Fruit fly (Drosophila melanogaster) whole organism, embryonic: Measurements from ENCODE around the gene CG10809.

Experiments used
- CG11085 ChIP-seq: fragments of 200-800 bp; sonication (Bioruptor generic); IDR thresholded peaks from 2 replicates; pipeline ENCODE4 v1.3.6; 2022; ENCODE audit warnings: missing biosample characterization, missing genetic modification characterization
- CG12299 ChIP-seq: fragments of 200-800 bp; sonication (Bioruptor generic); optimal IDR thresholded peaks from 2 replicates; lab custom pipeline; 2018; ENCODE audit warnings: missing biosample characterization, mild to moderate bottlenecking, missing genetic modification characterization
- CG15269 ChIP-seq: fragments of 200-800 bp; sonication (Bioruptor generic); optimal IDR thresholded peaks from 2 replicates; lab custom pipeline; 2018; ENCODE audit warnings: missing biosample characterization, mild to moderate bottlenecking, missing genetic modification characterization, moderate library complexity
- CG16813 ChIP-seq: fragments of 200-800 bp; sonication (Bioruptor generic); IDR thresholded peaks from 3 replicates; pipeline ENCODE4 v1.3.6; 2022; ENCODE audit warnings: missing biosample characterization, missing genetic modification characterization; ENCODE audit not compliant: partially characterized antibody
- CG17186 ChIP-seq: fragments of 200-800 bp; sonication (Bioruptor generic); optimal IDR thresholded peaks from 3 replicates; lab custom pipeline; 2017; ENCODE audit warnings: missing biosample characterization, missing genetic modification reagents, missing genetic modification characterization
- CG17328 ChIP-seq: fragments of 200-800 bp; sonication (Bioruptor generic); IDR thresholded peaks from 2 replicates; pipeline ENCODE4 v1.3.6; 2022; ENCODE audit warnings: missing biosample characterization, missing genetic modification characterization
- CG18619 ChIP-seq: fragments of 200-800 bp; sonication (Bioruptor generic); optimal IDR thresholded peaks from 3 replicates; lab custom pipeline; 2017; ENCODE audit warnings: missing biosample characterization, mild to moderate bottlenecking, missing genetic modification characterization
- CG32767 ChIP-seq: fragments of 200-800 bp; sonication (Bioruptor generic); IDR thresholded peaks from 2 replicates; pipeline ENCODE4 v1.3.6; 2022; ENCODE audit warnings: missing biosample characterization, missing genetic modification characterization
- CG42726 ChIP-seq: fragments of 200-800 bp; sonication (Bioruptor generic); IDR thresholded peaks from 2 replicates; pipeline ENCODE4 v1.3.6; 2022; ENCODE audit warnings: missing biosample characterization, missing genetic modification characterization; ENCODE audit not compliant: partially characterized antibody
- CG7357 ChIP-seq: fragments of 200-800 bp; sonication (Bioruptor generic); IDR thresholded peaks from 3 replicates; pipeline ENCODE4 v1.3.6; 2022; ENCODE audit warnings: missing biosample characterization, missing genetic modification characterization
- CG9932 ChIP-seq: fragments of 200-800 bp; sonication (Bioruptor generic); IDR thresholded peaks from 2 replicates; pipeline ENCODE4 v1.3.6; 2022; ENCODE audit warnings: missing biosample characterization, missing genetic modification characterization
- Dbx ChIP-seq: fragments of 200-800 bp; sonication (Bioruptor generic); IDR thresholded peaks from 3 replicates; pipeline ENCODE4 v1.3.6; 2022; ENCODE audit warnings: missing biosample characterization, missing genetic modification characterization
- Drgx ChIP-seq: fragments of 200-800 bp; sonication (Bioruptor generic); IDR thresholded peaks from 2 replicates; pipeline ENCODE4 v1.3.6; 2022; ENCODE audit warnings: missing biosample characterization, missing genetic modification characterization
- Gsc ChIP-seq: fragments of 200-800 bp; sonication (Bioruptor generic); IDR thresholded peaks from 2 replicates; pipeline ENCODE4 v1.3.6; 2022; ENCODE audit warnings: missing biosample characterization, missing genetic modification characterization
- Gug ChIP-seq: fragments of 200-800 bp; sonication (Bioruptor generic); IDR thresholded peaks from 4 replicates; pipeline ENCODE4 v1.3.6; 2022; ENCODE audit warnings: missing biosample characterization, missing genetic modification characterization
- Hr39 ChIP-seq: fragments of >200 bp; optimal IDR thresholded peaks from 2 replicates; lab custom pipeline; 2017
- Hr78 ChIP-seq, 2 experiments: fragments of 200-800 bp in 1 of 2; fragments of >200 bp in 1 of 2; sonication (Bioruptor generic) in 1 of 2; optimal IDR thresholded peaks; 2 replicates each; lab custom pipeline; 2017 to 2019; ENCODE audit warnings: missing biosample characterization in 2 of 2, missing genetic modification characterization in 2 of 2, mild to moderate bottlenecking in 1 of 2, moderate library complexity in 1 of 2
- Med ChIP-seq: fragments of 200-800 bp; sonication (Bioruptor generic); peaks from one replicate; lab custom pipeline; 2016; ENCODE audit warnings: missing biosample characterization, missing genetic modification characterization, mild to moderate bottlenecking, inconsistent platforms, moderate library complexity
- Mes4 ChIP-seq: fragments of 200-800 bp; sonication (Bioruptor generic); optimal IDR thresholded peaks from 2 replicates; lab custom pipeline; 2016; ENCODE audit warnings: missing biosample characterization, missing genetic modification characterization
- NC2α ChIP-seq: fragments of 200-800 bp; sonication (Bioruptor generic); optimal IDR thresholded peaks from 2 replicates; lab custom pipeline; 2016; ENCODE audit warnings: missing biosample characterization, missing genetic modification characterization
- NfI ChIP-seq: fragments of 200-800 bp; sonication (Bioruptor generic); optimal IDR thresholded peaks from 3 replicates; lab custom pipeline; 2018; ENCODE audit warnings: missing biosample characterization, mild to moderate bottlenecking, missing genetic modification characterization, moderate library complexity
- Opbp ChIP-seq: fragments of 200-800 bp; sonication (Bioruptor generic); IDR thresholded peaks from 3 replicates; pipeline ENCODE4 v1.3.6; 2022; ENCODE audit warnings: missing biosample characterization, missing genetic modification characterization; ENCODE audit not compliant: partially characterized antibody
- Six4 ChIP-seq: fragments of 200-800 bp; sonication (Bioruptor generic); optimal IDR thresholded peaks from 2 replicates; lab custom pipeline; 2016; ENCODE audit warnings: missing biosample characterization, missing genetic modification characterization
- Sry-β ChIP-seq: fragments of 200-800 bp; sonication (Bioruptor generic); optimal IDR thresholded peaks from 2 replicates; lab custom pipeline; 2018; ENCODE audit warnings: missing biosample characterization, mild to moderate bottlenecking, missing genetic modification characterization, moderate library complexity
- Stat92E ChIP-seq, 3 experiments: fragments of >200 bp in 2 of 3; fragments of 200-800 bp in 1 of 3; sonication (Bioruptor generic) in 1 of 3; optimal IDR thresholded peaks; 2 replicates each; lab custom pipeline; 2017 to 2019; ENCODE audit warnings: missing biosample characterization in 3 of 3, missing genetic modification characterization in 3 of 3, mild to moderate bottlenecking in 1 of 3, moderate library complexity in 1 of 3
- TFAM ChIP-seq: fragments of 200-800 bp; sonication (Bioruptor generic); optimal IDR thresholded peaks from 2 replicates; lab custom pipeline; 2017; ENCODE audit warnings: missing biosample characterization, missing genetic modification characterization, inconsistent platforms
- bsh ChIP-seq, 2 experiments: fragments of 200-800 bp; sonication (Bioruptor generic); optimal IDR thresholded peaks; 2 replicates each; lab custom pipeline; 2017 to 2018; ENCODE audit warnings: mild to moderate bottlenecking in 2 of 2, missing biosample characterization in 2 of 2, missing genetic modification characterization in 2 of 2, moderate library complexity in 1 of 2
- cg ChIP-seq: fragments of 200-800 bp; sonication (Bioruptor generic); optimal IDR thresholded peaks from 3 replicates; lab custom pipeline; 2019; ENCODE audit warnings: missing biosample characterization, mild to moderate bottlenecking, missing genetic modification characterization, moderate library complexity
- chinmo ChIP-seq: fragments of 200-800 bp; sonication (Bioruptor generic); IDR thresholded peaks from 4 replicates; pipeline ENCODE4 v1.3.6; 2022; ENCODE audit warnings: missing biosample characterization, missing genetic modification characterization; ENCODE audit not compliant: partially characterized antibody
- dpn ChIP-seq, 2 experiments: fragments of 200-800 bp; sonication (Bioruptor generic); optimal IDR thresholded peaks; 3 replicates each; lab custom pipeline; 2016; ENCODE audit warnings: missing biosample characterization in 2 of 2, missing genetic modification characterization in 2 of 2
- eve ChIP-seq, 2 experiments: fragments of >200 bp; optimal IDR thresholded peaks; 2 replicates each; lab custom pipeline; 2017; ENCODE audit warnings: missing biosample characterization in 2 of 2, missing genetic modification characterization in 2 of 2
- ftz-f1 ChIP-seq: fragments of 200-800 bp; sonication (Bioruptor generic); optimal IDR thresholded peaks from 2 replicates; lab custom pipeline; 2016; ENCODE audit warnings: missing biosample characterization, missing genetic modification characterization
- gce ChIP-seq: fragments of 200-800 bp; sonication (Bioruptor generic); IDR thresholded peaks from 3 replicates; pipeline ENCODE4 v1.3.6; 2022; ENCODE audit warnings: missing biosample characterization, missing genetic modification characterization
- gsb ChIP-seq: fragments of 200-800 bp; sonication (Bioruptor generic); IDR thresholded peaks from 2 replicates; pipeline ENCODE4 v1.3.6; 2022; ENCODE audit warnings: missing biosample characterization, missing genetic modification characterization
- hbn ChIP-seq: fragments of 200-800 bp; sonication (Bioruptor generic); IDR thresholded peaks from 2 replicates; pipeline ENCODE4 v1.3.6; 2022; ENCODE audit warnings: missing biosample characterization, missing genetic modification characterization; ENCODE audit not compliant: partially characterized antibody
- kah ChIP-seq: fragments of 200-800 bp; sonication (Bioruptor generic); optimal IDR thresholded peaks from 2 replicates; lab custom pipeline; 2018; ENCODE audit warnings: missing biosample characterization, mild to moderate bottlenecking, missing genetic modification characterization
- nom ChIP-seq: fragments of 200-800 bp; sonication (Bioruptor generic); optimal IDR thresholded peaks from 2 replicates; lab custom pipeline; 2017; ENCODE audit warnings: missing biosample characterization, missing genetic modification characterization, mild to moderate bottlenecking, moderate library complexity, missing genetic modification reagents
- prd ChIP-seq, 3 experiments: fragments of >200 bp in 2 of 3; fragments of 200-800 bp in 1 of 3; sonication (Bioruptor generic) in 1 of 3; optimal IDR thresholded peaks in 2 of 3; IDR thresholded peaks in 1 of 3; 2 replicates in 2 of 3; 3 replicates in 1 of 3; pipeline versions ENCODE4 v1.3.6 to Lab custom; 2017 to 2022; ENCODE audit warnings: missing biosample characterization in 1 of 3, missing genetic modification characterization in 1 of 3
- repo ChIP-seq: fragments of 200-800 bp; sonication (Bioruptor generic); optimal IDR thresholded peaks from 2 replicates; lab custom pipeline; 2016; ENCODE audit warnings: missing biosample characterization, missing genetic modification characterization
- rib ChIP-seq: fragments of 200-800 bp; sonication (Bioruptor generic); IDR thresholded peaks from 2 replicates; pipeline ENCODE4 v1.3.6; 2022; ENCODE audit warnings: missing biosample characterization, missing genetic modification characterization
- sens-2 ChIP-seq: fragments of 200-800 bp; sonication (Bioruptor generic); IDR thresholded peaks from 2 replicates; pipeline ENCODE4 v1.3.6; 2022; ENCODE audit warnings: missing biosample characterization, missing genetic modification characterization
- slp2 ChIP-seq: fragments of 200-800 bp; sonication (Bioruptor generic); optimal IDR thresholded peaks from 2 replicates; lab custom pipeline; 2016; ENCODE audit warnings: missing biosample characterization, missing genetic modification characterization
- sob ChIP-seq: fragments of 200-800 bp; sonication (Bioruptor generic); IDR thresholded peaks from 2 replicates; pipeline ENCODE4 v1.3.6; 2022; ENCODE audit warnings: missing biosample characterization, missing genetic modification characterization
- sqz ChIP-seq: fragments of 200-800 bp; sonication (Bioruptor generic); optimal IDR thresholded peaks from 3 replicates; lab custom pipeline; 2018; ENCODE audit warnings: missing biosample characterization, mild to moderate bottlenecking, missing genetic modification characterization
- sr ChIP-seq: fragments of 200-800 bp; sonication (Bioruptor generic); IDR thresholded peaks from 3 replicates; pipeline ENCODE4 v1.3.6; 2022; ENCODE audit warnings: missing biosample characterization, missing genetic modification characterization
- ssp ChIP-seq: fragments of 200-800 bp; sonication (Bioruptor generic); IDR thresholded peaks from 2 replicates; pipeline ENCODE4 v1.3.6; 2022; ENCODE audit warnings: missing biosample characterization, missing genetic modification characterization
- usp ChIP-seq: fragments of >200 bp; optimal IDR thresholded peaks from 2 replicates; lab custom pipeline; 2017; ENCODE audit warnings: missing biosample characterization, missing genetic modification characterization

Gene CG10809

dm6 chr3L:9850114-9850513 lies 9.6 kb downstream of the CG10809 start:
- peak; percentile 49 for TF ChIP-seq ftz-f1 (GFP tag; lab: Kevin White, UChicago)
- no peak for TF ChIP-seq CG32767 (GFP tag; lab: Robert Waterston, UW)
- TF ChIP-seq Gug (GFP tag; lab: Robert Waterston, UW) = no peak
- peak; percentile 87 for TF ChIP-seq sr
- no peak for TF ChIP-seq CG7357 (GFP tag; lab: Robert Waterston, UW)
- TF ChIP-seq Gsc (GFP tag; lab: Robert Waterston, UW) = no peak
- peak; percentile 69 for TF ChIP-seq Med
- 0 out of 4 replicates have a peak, but pooled peaks have one; percentile 50 for TF ChIP-seq chinmo (GFP tag; lab: Robert Waterston, UW)
- no peak for TF ChIP-seq Sry-β (GFP tag; lab: Kevin White, UChicago)
- TF ChIP-seq, all 482 proteins: peak for 4

dm6 chr3L:9848744-9849143 lies 10.9 kb downstream of the CG10809 start:
- TF ChIP-seq nom (GFP tag; lab: Kevin White, UChicago) = peak; percentile 96
- TF ChIP-seq Opbp (GFP tag; lab: Robert Waterston, UW) = no peak
- no peak for TF ChIP-seq CG42726 (GFP tag; lab: Robert Waterston, UW)
- TF ChIP-seq bsh (GFP tag; optimal IDR thresholded peaks at IDR 0.05; lab: Kevin White, UChicago) = peak in 1 of 2 experiments; percentile 95
- TF ChIP-seq Drgx (GFP tag; lab: Robert Waterston, UW) = peak; percentile 58
- TF ChIP-seq NfI = no peak
- peak; percentile 4 for TF ChIP-seq sqz (GFP tag; lab: Kevin White, UChicago)
- TF ChIP-seq Hr39 (lab: Kevin White, UChicago) = peak; percentile 65
- TF ChIP-seq NC2α (GFP tag; lab: Kevin White, UChicago) = no peak

dm6 chr3L:9847420-9847977 lies 12.2 kb downstream of the CG10809 start:
- TF ChIP-seq CG9932 (GFP tag; lab: Robert Waterston, UW) (peak; percentile 80), Mes4 (GFP tag; lab: Kevin White, UChicago) (no peak), rib (GFP tag; lab: Robert Waterston, UW) (peak; percentile 81), slp2 (peak; percentile 3), cg (GFP tag; lab: Kevin White, UChicago) (no peak), usp (no peak), hbn (GFP tag; lab: Robert Waterston, UW) (no peak), CG17186 (GFP tag; lab: Kevin White, UChicago) (no peak), TFAM (no peak), Stat92E (GFP tag; optimal IDR thresholded peaks at IDR 0.05; lab: Kevin White, UChicago) (no peak), sens-2 (no peak), sob (GFP tag; lab: Robert Waterston, UW) (peak; percentile 61), CG18619 (peak; percentile 35), kah (GFP tag; lab: Kevin White, UChicago) (no peak), CG15269 (tag; lab: Kevin White, UChicago) (peak; percentile 74), CG17328 (GFP tag; lab: Robert Waterston, UW) (no peak), CG16813 (no peak), Six4 (GFP tag; lab: Kevin White, UChicago) (no peak), eve (GFP tag; optimal IDR thresholded peaks at IDR 0.05; lab: Kevin White, UChicago) (no peak), Dbx (GFP tag; lab: Robert Waterston, UW) (peak; percentile 66; the same call in 2 of the 3 replicates), dpn (GFP tag; optimal IDR thresholded peaks at IDR 0.05; lab: Kevin White, UChicago) (peak; percentile 48 to 52), Hr39 (lab: Kevin White, UChicago) (no peak), Hr78 (GFP tag; optimal IDR thresholded peaks at IDR 0.05; lab: Kevin White, UChicago) (no peak), ssp (GFP tag; lab: Robert Waterston, UW) (no peak), gce (0 out of 3 replicates have a peak, but pooled peaks have one; percentile 19), prd (optimal IDR thresholded peaks at IDR 0.05; lab: Kevin White, UChicago) (no peak), prd (GFP tag; IDR thresholded peaks at IDR 0.05; lab: Robert Waterston, UW) (peak; percentile 52; the same call in 1 of the 3 replicates), gsb (GFP tag; lab: Robert Waterston, UW) (no peak), repo (GFP tag; lab: Kevin White, UChicago) (no peak), CG11085 (GFP tag; lab: Robert Waterston, UW) (no peak), CG12299 (tag; lab: Kevin White, UChicago) (no peak)
